Fruit fly (Drosophila melanogaster): ENCODE data around the gene Moe.

- no peak for TF ChIP-seq rn (GFP tag; IDR thresholded peaks at IDR 0.05)
- TF ChIP-seq CG10348 (GFP tag; IDR thresholded peaks at IDR 0.05), result no peak
Measured at dm6 chrX:8866256-8866655, 31.9 kb downstream of the Moe start.
